Worm (Caenorhabditis elegans) whole organism, late embryonic: ENCODE measurements around the gene srd-45.

Source experiments
- F13H6.1 ChIP-seq: sonication (generic microtip); optimal IDR thresholded peaks from 2 replicates; lab custom pipeline; 2016; ENCODE audit warnings: missing genetic modification characterization, missing compliant biosample characterization
- K02D7.2 ChIP-seq: sonication (generic microtip); optimal IDR thresholded peaks from 2 replicates; lab custom pipeline; 2017; ENCODE audit warnings: mild to moderate bottlenecking, missing genetic modification characterization, missing compliant biosample characterization
- ahr-1 ChIP-seq: sonication (generic microtip); optimal IDR thresholded peaks from 2 replicates; lab custom pipeline; 2016; ENCODE audit warnings: missing genetic modification characterization, missing compliant biosample characterization
- ama-1 ChIP-seq: fragments of 150-350 bp; optimal IDR thresholded peaks from 2 replicates; lab custom pipeline; 2014
- ceh-24 ChIP-seq: sonication (generic microtip); optimal IDR thresholded peaks from 2 replicates; lab custom pipeline; 2016; ENCODE audit warnings: mild to moderate bottlenecking, missing genetic modification characterization, missing compliant biosample characterization
- ceh-34 ChIP-seq: sonication (generic microtip); optimal IDR thresholded peaks from 2 replicates; lab custom pipeline; 2016; ENCODE audit warnings: mild to moderate bottlenecking, missing genetic modification characterization, missing compliant biosample characterization
- ceh-45 ChIP-seq: fragments of 200-800 bp; sonication (Bioruptor generic); IDR thresholded peaks from 2 replicates; pipeline ENCODE4 v1.3.6; 2022; ENCODE audit warnings: missing genetic modification reagents, missing genetic modification characterization, missing compliant biosample characterization
- ets-4 ChIP-seq: sonication (generic microtip); optimal IDR thresholded peaks from 2 replicates; lab custom pipeline; 2016; ENCODE audit warnings: missing genetic modification characterization, missing compliant biosample characterization
- fkh-10 ChIP-seq: fragments of 150-350 bp; optimal IDR thresholded peaks from 2 replicates; lab custom pipeline; 2014; ENCODE audit warnings: missing biosample characterization, missing genetic modification reagents, missing genetic modification characterization
- hlh-8 ChIP-seq: sonication (generic microtip); optimal IDR thresholded peaks from 2 replicates; lab custom pipeline; 2016; ENCODE audit warnings: missing genotype, missing genetic modification characterization, missing compliant biosample characterization
- nhr-11 ChIP-seq: fragments of 150-350 bp; optimal IDR thresholded peaks from 2 replicates; lab custom pipeline; 2014; ENCODE audit warnings: missing biosample characterization, missing genetic modification characterization
- syd-9 ChIP-seq: sonication (generic microtip); optimal IDR thresholded peaks from 2 replicates; lab custom pipeline; 2016; ENCODE audit warnings: mild to moderate bottlenecking, missing genetic modification characterization, moderate library complexity, missing compliant biosample characterization
- tbx-2 ChIP-seq: sonication (generic microtip); optimal IDR thresholded peaks from 2 replicates; lab custom pipeline; 2016; ENCODE audit warnings: missing genetic modification characterization, missing compliant biosample characterization
- unc-42 ChIP-seq: sonication (generic microtip); optimal IDR thresholded peaks from 2 replicates; lab custom pipeline; 2016; ENCODE audit warnings: missing genotype, missing genetic modification characterization, missing compliant biosample characterization

DNA sequence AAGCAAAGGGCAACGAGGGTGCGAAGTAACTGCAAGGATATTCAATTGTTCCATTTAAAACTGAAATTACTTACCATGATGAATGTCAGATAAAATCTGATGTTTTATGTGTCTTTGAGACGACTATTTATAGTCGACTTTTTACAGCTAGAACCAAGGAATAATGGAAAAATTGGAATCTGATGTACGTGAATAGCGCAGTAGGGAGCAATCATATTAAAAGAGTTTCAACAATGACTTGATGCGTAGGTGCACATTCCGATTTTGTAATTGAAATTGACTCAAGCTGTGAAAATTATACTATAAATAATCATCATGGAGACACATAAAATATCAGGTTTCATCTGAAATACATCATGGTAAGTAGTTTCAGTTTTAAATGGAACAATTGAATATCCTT is 14.5 kb downstream of the srd-45 start, which contains the start of the genes nspc-9 and nspc-10:
- no peak for TF ChIP-seq F13H6.1 (tag; lab: Kevin White, UChicago)
- TF ChIP-seq ets-4 (tag; lab: Kevin White, UChicago), result no peak
- no peak for TF ChIP-seq ama-1 (lab: Kevin White, UChicago)
- no peak for TF ChIP-seq syd-9
- no peak for TF ChIP-seq tbx-2 (tag; lab: Kevin White, UChicago)
- no peak for TF ChIP-seq ceh-34
- no peak for TF ChIP-seq unc-42 (tag; lab: Kevin White, UChicago)
- no peak for TF ChIP-seq nhr-11 (tag; lab: Kevin White, UChicago)
- TF ChIP-seq K02D7.2, result no peak
- no peak for TF ChIP-seq ahr-1 (tag; lab: Kevin White, UChicago)
- TF ChIP-seq ceh-45 (GFP tag; lab: Robert Waterston, UW), result no peak
- TF ChIP-seq ceh-24 (tag; lab: Kevin White, UChicago), result no peak
- TF ChIP-seq hlh-8 (tag; lab: Kevin White, UChicago), result no peak
- TF ChIP-seq fkh-10 (GFP tag; lab: Kevin White, UChicago), result no peak
